In genomic region chr3R:17818803-17819202, dm6 we compare ENCODE assay signal across 4 fruit fly cellular contexts.
TF ChIP-seq lines count a peak whose summit lies in the region.

No protein-coding gene starts in this region.

- TF ChIP-seq CTCF in whole organism, embryonic (GFP tag; optimal IDR thresholded peaks at IDR 0.05; lab: Kevin White, UChicago): no peak

TF ChIP-seq in whole organism, adult, 20 proteins besides CTCF, POLR2A, EP300 and RAD21:
- TF ChIP-seq CG7101 (tag; optimal IDR thresholded peaks at IDR 0.05; lab: Kevin White, UChicago) (no peak), tj (GFP tag; optimal IDR thresholded peaks at IDR 0.05; lab: Kevin White, UChicago) (no peak), Crg-1 (GFP tag; optimal IDR thresholded peaks at IDR 0.05; lab: Kevin White, UChicago) (no peak), CG33017 (tag; optimal IDR thresholded peaks at IDR 0.05; lab: Kevin White, UChicago) (no peak), toe (GFP tag; optimal IDR thresholded peaks at IDR 0.05; lab: Kevin White, UChicago) (no peak), kay (GFP tag; lab: Kevin White, UChicago; ENCODE audit: borderline replicate concordance) (peak; percentile 39), Hr96 (GFP tag; optimal IDR thresholded peaks at IDR 0.05; lab: Kevin White, UChicago) (no peak)

TF ChIP-seq in whole organism, embryonic, 481 proteins besides CTCF, POLR2A, EP300 and RAD21 (continues in another document):
- no peak for TF ChIP-seq ase (GFP tag; IDR thresholded peaks at IDR 0.05; lab: Robert Waterston, UW)
- TF ChIP-seq CG12942 (GFP tag; optimal IDR thresholded peaks at IDR 0.05; lab: Kevin White, UChicago): no peak
- peak; percentile 8 to 20 for TF ChIP-seq dpn (GFP tag; optimal IDR thresholded peaks at IDR 0.05; lab: Kevin White, UChicago)
- no peak for TF ChIP-seq Doc3 (GFP tag; IDR thresholded peaks at IDR 0.05; lab: Robert Waterston, UW; ENCODE audit: partially characterized antibody)
- TF ChIP-seq CG13424 (tag; optimal IDR thresholded peaks at IDR 0.05; lab: Kevin White, UChicago): peak; percentile 23
- TF ChIP-seq inv (GFP tag; IDR thresholded peaks at IDR 0.05; lab: Robert Waterston, UW; ENCODE audit: partially characterized antibody): no peak
- peak; percentile 32 for TF ChIP-seq CG1603 (tag; optimal IDR thresholded peaks at IDR 0.05; lab: Kevin White, UChicago)
- no peak for TF ChIP-seq CG17186 (GFP tag; optimal IDR thresholded peaks at IDR 0.05; lab: Kevin White, UChicago)
- TF ChIP-seq CG6813 (GFP tag; optimal IDR thresholded peaks at IDR 0.05; lab: Kevin White, UChicago): peak; percentile 42
- no peak for TF ChIP-seq Six4 (GFP tag; optimal IDR thresholded peaks at IDR 0.05; lab: Kevin White, UChicago)
- TF ChIP-seq CG10274 (GFP tag; optimal IDR thresholded peaks at IDR 0.05; lab: Kevin White, UChicago): no peak
- peak; percentile 5 for TF ChIP-seq CG12155 (GFP tag; optimal IDR thresholded peaks at IDR 0.05; lab: Kevin White, UChicago)
- no peak for TF ChIP-seq croc (GFP tag; conservative IDR thresholded peaks at IDR 0.05; lab: Robert Waterston, UW)
- TF ChIP-seq CG5180 (GFP tag; optimal IDR thresholded peaks at IDR 0.05; lab: Kevin White, UChicago): no peak
- TF ChIP-seq NC2α (GFP tag; optimal IDR thresholded peaks at IDR 0.05; lab: Kevin White, UChicago): no peak
- TF ChIP-seq btn (GFP tag; optimal IDR thresholded peaks at IDR 0.05; lab: Kevin White, UChicago): no peak
- peak; percentile 53 for TF ChIP-seq Meics (GFP tag; optimal IDR thresholded peaks at IDR 0.05; lab: Kevin White, UChicago)
- no peak for TF ChIP-seq zen (tag; optimal IDR thresholded peaks at IDR 0.05; lab: Kevin White, UChicago)
- no peak for TF ChIP-seq CG13123 (GFP tag; optimal IDR thresholded peaks at IDR 0.05; lab: Kevin White, UChicago)
- TF ChIP-seq CG31224 (GFP tag; IDR thresholded peaks at IDR 0.05; lab: Robert Waterston, UW): no peak
- peak; percentile 19 for TF ChIP-seq Fer1 (GFP tag; optimal IDR thresholded peaks at IDR 0.05; lab: Kevin White, UChicago)
- no peak for TF ChIP-seq chm (GFP tag; IDR thresholded peaks at IDR 0.05; lab: Robert Waterston, UW)
- no peak for TF ChIP-seq gsb-n (tag; optimal IDR thresholded peaks at IDR 0.05; lab: Kevin White, UChicago)
- no peak for TF ChIP-seq cato (GFP tag; optimal IDR thresholded peaks at IDR 0.05; lab: Kevin White, UChicago; ENCODE audit: borderline replicate concordance)
- TF ChIP-seq Dek (tag; optimal IDR thresholded peaks at IDR 0.05; lab: Kevin White, UChicago): peak; percentile 13
- TF ChIP-seq CG30431 (GFP tag; optimal IDR thresholded peaks at IDR 0.05; lab: Kevin White, UChicago): no peak
- no peak for TF ChIP-seq CG17612 (GFP tag; IDR thresholded peaks at IDR 0.05; lab: Robert Waterston, UW)
- no peak for TF ChIP-seq h (optimal IDR thresholded peaks at IDR 0.05; lab: Kevin White, UChicago)
- peak; percentile 39 for TF ChIP-seq Hsf (GFP tag; optimal IDR thresholded peaks at IDR 0.05; lab: Kevin White, UChicago)

TF ChIP-seq in whole organism, prepupa, 60 proteins besides CTCF, POLR2A, EP300 and RAD21:
- TF ChIP-seq Ets21C (GFP tag; optimal IDR thresholded peaks at IDR 0.05; lab: Kevin White, UChicago): peak; percentile 14
- TF ChIP-seq salr (GFP tag; optimal IDR thresholded peaks at IDR 0.05; lab: Kevin White, UChicago): no peak
- TF ChIP-seq CG7368 (GFP tag; optimal IDR thresholded peaks at IDR 0.05; lab: Kevin White, UChicago): no peak
- peak; percentile 31 for TF ChIP-seq CG31627 (GFP tag; optimal IDR thresholded peaks at IDR 0.05; lab: Kevin White, UChicago)
- TF ChIP-seq Hr39 (GFP tag; optimal IDR thresholded peaks at IDR 0.05; lab: Kevin White, UChicago): peak; percentile 51
- peak; percentile 42 for TF ChIP-seq Met (GFP tag; optimal IDR thresholded peaks at IDR 0.05; lab: Kevin White, UChicago)
- peak; percentile 46 for TF ChIP-seq esn (GFP tag; optimal IDR thresholded peaks at IDR 0.05; lab: Kevin White, UChicago)
- peak; percentile 10 for TF ChIP-seq Smox (GFP tag; optimal IDR thresholded peaks at IDR 0.05; lab: Kevin White, UChicago)
- peak; percentile 40 for TF ChIP-seq Sox102F (GFP tag; optimal IDR thresholded peaks at IDR 0.05; lab: Kevin White, UChicago)
- TF ChIP-seq lz (GFP tag; optimal IDR thresholded peaks at IDR 0.05; lab: Kevin White, UChicago): peak; percentile 8
- TF ChIP-seq CG15336 (GFP tag; IDR thresholded peaks at IDR 0.05; lab: Robert Waterston, UW): no peak

TF ChIP-seq in whole organism, wandering third instar larva, 38 proteins besides CTCF, POLR2A, EP300 and RAD21:
- TF ChIP-seq fru (GFP tag; optimal IDR thresholded peaks at IDR 0.05; lab: Kevin White, UChicago) (peak; percentile 4), Hnf4 (GFP tag; optimal IDR thresholded peaks at IDR 0.05; lab: Kevin White, UChicago) (no peak), dmrt93B (GFP tag; optimal IDR thresholded peaks at IDR 0.05; lab: Kevin White, UChicago) (no peak), Vsx2 (GFP tag; optimal IDR thresholded peaks at IDR 0.05; lab: Kevin White, UChicago; ENCODE audit: partially characterized antibody) (no peak), foxo (GFP tag; optimal IDR thresholded peaks at IDR 0.05; lab: Kevin White, UChicago) (peak in 1 of 2 experiments; percentile 19), tai (GFP tag; optimal IDR thresholded peaks at IDR 0.05; lab: Kevin White, UChicago) (no peak), usp (GFP tag; optimal IDR thresholded peaks at IDR 0.05; lab: Kevin White, UChicago) (no peak), Dfd (GFP tag; optimal IDR thresholded peaks at IDR 0.05; lab: Kevin White, UChicago) (no peak)
TF ChIP-seq in whole organism, wandering third instar larva: peak in this region for 2.
